Fruit fly (Drosophila melanogaster) whole organism, wandering third instar larva: ENCODE results near the gene SkpC.

Source experiments
- Abd-B ChIP-seq: fragments of >200 bp; optimal IDR thresholded peaks from 2 replicates; lab custom pipeline; 2017; ENCODE audit warnings: missing biosample characterization, missing genetic modification characterization
- CG32264 ChIP-seq: fragments of 200-800 bp; sonication (Bioruptor generic); optimal IDR thresholded peaks from 2 replicates; lab custom pipeline; 2016; ENCODE audit warnings: missing biosample characterization, missing genetic modification characterization
- CG9705 ChIP-seq: fragments of 200-800 bp; sonication (Bioruptor generic); optimal IDR thresholded peaks from 2 replicates; lab custom pipeline; 2018; ENCODE audit warnings: missing biosample characterization, mild to moderate bottlenecking, missing genetic modification characterization
- CrebA ChIP-seq: fragments of 200-800 bp; sonication (Bioruptor generic); optimal IDR thresholded peaks from 2 replicates; lab custom pipeline; 2016; ENCODE audit warnings: missing biosample characterization, mild to moderate bottlenecking, missing genetic modification characterization, borderline replicate concordance
- Dfd ChIP-seq: fragments of >200 bp; optimal IDR thresholded peaks from 2 replicates; lab custom pipeline; 2017; ENCODE audit warnings: missing biosample characterization, missing genetic modification characterization
- Dif ChIP-seq: fragments of 200-275, 200-300 bp; sonication (Bioruptor generic); optimal IDR thresholded peaks from 2 replicates; lab custom pipeline; 2018; ENCODE audit warnings: missing biosample characterization, missing genetic modification characterization; ENCODE audit not compliant: partially characterized antibody
- GATAd ChIP-seq: sonication (Bioruptor generic); optimal IDR thresholded peaks from 2 replicates; lab custom pipeline; 2016; ENCODE audit warnings: missing biosample characterization, missing genetic modification characterization
- HLH106 ChIP-seq: fragments of 200-800 bp; optimal IDR thresholded peaks from 3 replicates; lab custom pipeline; 2019; ENCODE audit warnings: missing biosample characterization, mild to moderate bottlenecking, missing genetic modification characterization, moderate library complexity
- Hnf4 ChIP-seq: fragments of 200-800 bp; sonication (Bioruptor generic); optimal IDR thresholded peaks from 2 replicates; lab custom pipeline; 2016; ENCODE audit warnings: missing biosample characterization, mild to moderate bottlenecking, missing genetic modification characterization
- Hr78 ChIP-seq: fragments of >200 bp; optimal IDR thresholded peaks from 2 replicates; lab custom pipeline; 2017; ENCODE audit warnings: missing biosample characterization, missing genetic modification characterization
- Hr83 ChIP-seq: fragments of 200-300 bp; sonication (Bioruptor generic); optimal IDR thresholded peaks from 2 replicates; lab custom pipeline; 2016; ENCODE audit warnings: missing biosample characterization, mild to moderate bottlenecking, missing genetic modification characterization, moderate library complexity; ENCODE audit not compliant: poor library complexity, severe bottlenecking
- Jra ChIP-seq: sonication (Bioruptor generic); optimal IDR thresholded peaks from 2 replicates; lab custom pipeline; 2016; ENCODE audit warnings: missing biosample characterization, missing genetic modification characterization
- Mio ChIP-seq: sonication (Bioruptor generic); optimal IDR thresholded peaks from 2 replicates; lab custom pipeline; 2016; ENCODE audit warnings: missing biosample characterization, missing genetic modification characterization
- Myc ChIP-seq: fragments of >200 bp; optimal IDR thresholded peaks from 2 replicates; lab custom pipeline; 2017
- N ChIP-seq: fragments of >200 bp; optimal IDR thresholded peaks from 2 replicates; lab custom pipeline; 2018; ENCODE audit warnings: missing biosample characterization, missing external identifiers, missing genetic modification characterization
- OdsH ChIP-seq: fragments of 200-800 bp; sonication (Bioruptor generic); optimal IDR thresholded peaks from 2 replicates; lab custom pipeline; 2016; ENCODE audit warnings: missing biosample characterization, mild to moderate bottlenecking, missing genetic modification characterization
- Rel ChIP-seq, 2 experiments: fragments of 200-800 bp; sonication (Bioruptor generic) in 1 of 2; optimal IDR thresholded peaks; 2 replicates in 1 of 2; 3 replicates in 1 of 2; lab custom pipeline; 2016 to 2019; ENCODE audit warnings: mild to moderate bottlenecking in 2 of 2, missing biosample characterization in 2 of 2, missing genetic modification characterization in 2 of 2, moderate library complexity in 1 of 2
- Sp1 ChIP-seq: fragments of 200-800 bp; sonication (Bioruptor generic); optimal IDR thresholded peaks from 3 replicates; lab custom pipeline; 2019; ENCODE audit warnings: missing biosample characterization, mild to moderate bottlenecking, missing genetic modification characterization, moderate library complexity
- Vsx2 ChIP-seq: fragments of 200-300, 225-300 bp; sonication (Bioruptor generic); optimal IDR thresholded peaks from 2 replicates; lab custom pipeline; 2018; ENCODE audit warnings: missing biosample characterization, missing genetic modification characterization; ENCODE audit not compliant: partially characterized antibody
- br ChIP-seq: fragments of 200-800 bp; sonication (Bioruptor generic); optimal IDR thresholded peaks from 2 replicates; lab custom pipeline; 2016; ENCODE audit warnings: missing biosample characterization, missing genetic modification characterization
- brk ChIP-seq: fragments of 200-800 bp; sonication (Bioruptor generic); optimal IDR thresholded peaks from 2 replicates; lab custom pipeline; 2016; ENCODE audit warnings: missing biosample characterization, mild to moderate bottlenecking, missing genetic modification characterization
- dl ChIP-seq, 2 experiments: fragments of 175-275, 200-275 bp in 1 of 2; fragments of 200-275 bp in 1 of 2; sonication (Bioruptor generic); optimal IDR thresholded peaks; lab custom pipeline; 2018; ENCODE audit warnings: mild to moderate bottlenecking in 2 of 2, missing biosample characterization in 2 of 2, missing genetic modification characterization in 2 of 2, moderate library complexity in 2 of 2; ENCODE audit not compliant: partially characterized antibody in 2 of 2, insufficient read depth in 1 of 2
- dmrt93B ChIP-seq: fragments of 200-800 bp; sonication (Bioruptor generic); optimal IDR thresholded peaks from 2 replicates; lab custom pipeline; 2018; ENCODE audit warnings: missing biosample characterization, mild to moderate bottlenecking, missing genetic modification characterization
- dsf ChIP-seq: sonication (Bioruptor generic); optimal IDR thresholded peaks from 2 replicates; lab custom pipeline; 2016; ENCODE audit warnings: missing biosample characterization, missing genetic modification characterization, borderline replicate concordance
- ey ChIP-seq: fragments of 200-800 bp; sonication (Bioruptor generic); optimal IDR thresholded peaks from 2 replicates; lab custom pipeline; 2016; ENCODE audit warnings: missing biosample characterization, missing genetic modification characterization
- foxo ChIP-seq, 2 experiments: fragments of 200-800 bp; sonication (Bioruptor generic); optimal IDR thresholded peaks; 2 replicates in 1 of 2; 3 replicates in 1 of 2; lab custom pipeline; 2016 to 2017; ENCODE audit warnings: missing biosample characterization in 2 of 2, missing genetic modification characterization in 2 of 2
- fru ChIP-seq: fragments of 200-800 bp; sonication (Bioruptor generic); optimal IDR thresholded peaks from 3 replicates; lab custom pipeline; 2016; ENCODE audit warnings: missing biosample characterization, mild to moderate bottlenecking, missing genetic modification characterization
- h ChIP-seq: fragments of 200-800 bp; sonication (Bioruptor generic); optimal IDR thresholded peaks from 3 replicates; lab custom pipeline; 2016; ENCODE audit warnings: missing biosample characterization, mild to moderate bottlenecking, missing genetic modification characterization
- jim ChIP-seq: fragments of 175-275, 200-325 bp; sonication (Bioruptor generic); optimal IDR thresholded peaks from 2 replicates; lab custom pipeline; 2016; ENCODE audit warnings: missing biosample characterization, mild to moderate bottlenecking, missing genetic modification characterization
- lola ChIP-seq: fragments of >200 bp; optimal IDR thresholded peaks from 2 replicates; lab custom pipeline; 2017; ENCODE audit warnings: missing biosample characterization, missing genetic modification characterization
- pan ChIP-seq: fragments of >200 bp; optimal IDR thresholded peaks from 2 replicates; lab custom pipeline; 2017
- psq ChIP-seq: fragments of 200-800 bp; sonication (Bioruptor generic); optimal IDR thresholded peaks from 3 replicates; lab custom pipeline; 2017; ENCODE audit warnings: missing biosample characterization, mild to moderate bottlenecking, missing genetic modification characterization, moderate library complexity
- rgr ChIP-seq: fragments of 200-800 bp; sonication (Bioruptor generic); optimal IDR thresholded peaks from 3 replicates; lab custom pipeline; 2016; ENCODE audit warnings: missing biosample characterization, mild to moderate bottlenecking, missing genetic modification characterization
- sage ChIP-seq: fragments of 200-800 bp; sonication (Bioruptor generic); optimal IDR thresholded peaks from 2 replicates; lab custom pipeline; 2016; ENCODE audit warnings: missing biosample characterization, mild to moderate bottlenecking, missing genetic modification characterization
- sv ChIP-seq: fragments of 200-800 bp; sonication (Bioruptor generic); optimal IDR thresholded peaks from 3 replicates; lab custom pipeline; 2016; ENCODE audit warnings: missing biosample characterization, missing genetic modification characterization
- tai ChIP-seq: sonication (Bioruptor generic); optimal IDR thresholded peaks from 2 replicates; lab custom pipeline; 2016; ENCODE audit warnings: missing biosample characterization, missing genetic modification characterization
- usp ChIP-seq: fragments of >200 bp; optimal IDR thresholded peaks from 2 replicates; lab custom pipeline; 2017; ENCODE audit warnings: missing biosample characterization, missing genetic modification characterization
- woc ChIP-seq: sonication (Bioruptor generic); optimal IDR thresholded peaks from 2 replicates; lab custom pipeline; 2016; ENCODE audit warnings: missing biosample characterization, mild to moderate bottlenecking, missing genetic modification characterization

SkpC gene

dm6 chrX:19844010-19844766, 28.3 kb downstream of the SkpC start:
- TF ChIP-seq N (GFP tag; lab: Kevin White, UChicago) (no peak), psq (GFP tag; lab: Kevin White, UChicago) (peak; percentile 3), Vsx2 (GFP tag; lab: Kevin White, UChicago) (no peak), ey (GFP tag; lab: Kevin White, UChicago) (no peak)

dm6 chrX:19845557-19846072, 29.7 kb downstream of the SkpC start:
- TF ChIP-seq psq (GFP tag; lab: Kevin White, UChicago) (peak; percentile 36), CG32264 (no peak)

- TF ChIP-seq psq (GFP tag; lab: Kevin White, UChicago) (peak; percentile 84), OdsH (GFP tag; lab: Kevin White, UChicago) (peak; percentile 77), lola (no peak), rgr (peak; percentile 81), Mio (GFP tag; lab: Kevin White, UChicago) (no peak), Abd-B (GFP tag; lab: Kevin White, UChicago) (no peak), dl (GFP tag; optimal IDR thresholded peaks at IDR 0.05; lab: Kevin White, UChicago; ENCODE audit: insufficient read depth in 1 of 2, partially characterized antibody in 2 of 2) (no peak), Sp1 (peak; percentile 87), ey (GFP tag; lab: Kevin White, UChicago) (peak; percentile 86), usp (GFP tag; lab: Kevin White, UChicago) (no peak), HLH106 (peak; percentile 90), Vsx2 (GFP tag; lab: Kevin White, UChicago) (no peak), Dfd (GFP tag; lab: Kevin White, UChicago) (no peak), sage (GFP tag; lab: Kevin White, UChicago) (peak; percentile 12), Hr83 (GFP tag; lab: Kevin White, UChicago) (no peak), fru (peak; percentile 94), woc (GFP tag; lab: Kevin White, UChicago) (peak; percentile 75), CrebA (GFP tag; lab: Kevin White, UChicago) (no peak), Myc (no peak), jim (GFP tag; lab: Kevin White, UChicago) (no peak), dmrt93B (GFP tag; lab: Kevin White, UChicago) (peak; percentile 85), sv (GFP tag; lab: Kevin White, UChicago) (peak; percentile 80), foxo (GFP tag; optimal IDR thresholded peaks at IDR 0.05; lab: Kevin White, UChicago) (peak in 1 of 2 experiments; percentile 92), Jra (GFP tag; lab: Kevin White, UChicago) (peak; percentile 77), br (peak; percentile 88), CG9705 (GFP tag; lab: Kevin White, UChicago) (peak; percentile 77), brk (no peak), Rel (GFP tag; optimal IDR thresholded peaks at IDR 0.05; lab: Kevin White, UChicago) (no peak), Rel (tag; optimal IDR thresholded peaks at IDR 0.05; lab: Kevin White, UChicago) (peak; percentile 54), Dif (GFP tag; lab: Kevin White, UChicago) (no peak), h (peak; percentile 85), N (GFP tag; lab: Kevin White, UChicago) (no peak), CG32264 (peak; percentile 75), Hnf4 (GFP tag; lab: Kevin White, UChicago) (peak; percentile 63), Hr78 (GFP tag; lab: Kevin White, UChicago) (no peak), pan (no peak), GATAd (no peak), tai (GFP tag; lab: Kevin White, UChicago) (no peak), dsf (GFP tag; lab: Kevin White, UChicago) (peak; percentile 6)
These were observed 31.0 kb downstream of the SkpC start for dm6 chrX:19846701-19847383.
